Fruit fly (Drosophila melanogaster) whole organism, embryonic: ENCODE data around the gene Oseg1.

Source experiments
- CG10274 ChIP-seq: fragments of 200-800 bp; sonication (Bioruptor generic); optimal IDR thresholded peaks from 3 replicates; lab custom pipeline; 2017; ENCODE audit warnings: missing biosample characterization, mild to moderate bottlenecking, missing genetic modification characterization
- CG11247 ChIP-seq: fragments of 200-800 bp; sonication (Bioruptor generic); IDR thresholded peaks from 2 replicates; pipeline ENCODE4 v1.3.6; 2022; ENCODE audit warnings: missing biosample characterization, missing genetic modification characterization
- CG11695 ChIP-seq: fragments of 200-800 bp; sonication (Bioruptor generic); IDR thresholded peaks from 3 replicates; pipeline ENCODE4 v1.3.6; 2022; ENCODE audit warnings: missing biosample characterization, missing genetic modification characterization
- CG11723 ChIP-seq: fragments of 200-800 bp; sonication (Bioruptor generic); optimal IDR thresholded peaks from 2 replicates; lab custom pipeline; 2017; ENCODE audit warnings: missing biosample characterization, mild to moderate bottlenecking, missing genetic modification characterization
- CG15269 ChIP-seq: fragments of 200-800 bp; sonication (Bioruptor generic); optimal IDR thresholded peaks from 2 replicates; lab custom pipeline; 2018; ENCODE audit warnings: missing biosample characterization, mild to moderate bottlenecking, missing genetic modification characterization, moderate library complexity
- CG1647 ChIP-seq: fragments of 200-800 bp; sonication (Bioruptor generic); optimal IDR thresholded peaks from 3 replicates; lab custom pipeline; 2016; ENCODE audit warnings: missing biosample characterization, missing genetic modification characterization
- CG17328 ChIP-seq: fragments of 200-800 bp; sonication (Bioruptor generic); IDR thresholded peaks from 2 replicates; pipeline ENCODE4 v1.3.6; 2022; ENCODE audit warnings: missing biosample characterization, missing genetic modification characterization
- CG17612 ChIP-seq: fragments of 200-800 bp; sonication (Bioruptor generic); IDR thresholded peaks from 2 replicates; pipeline ENCODE4 v1.3.6; 2022; ENCODE audit warnings: missing biosample characterization, missing genetic modification characterization
- CG1792 ChIP-seq: fragments of 200-800 bp; sonication (Bioruptor generic); optimal IDR thresholded peaks from 2 replicates; lab custom pipeline; 2016; ENCODE audit warnings: missing biosample characterization, missing genetic modification characterization
- CG18764 ChIP-seq: fragments of 200-800 bp; sonication (Bioruptor generic); optimal IDR thresholded peaks from 3 replicates; lab custom pipeline; 2016; ENCODE audit warnings: missing biosample characterization, missing genetic modification characterization
- CG2202 ChIP-seq: fragments of 200-800 bp; sonication (Bioruptor generic); optimal IDR thresholded peaks from 2 replicates; lab custom pipeline; 2018; ENCODE audit warnings: missing biosample characterization, mild to moderate bottlenecking, missing genetic modification characterization
- CG2712 ChIP-seq: fragments of 200-800 bp; optimal IDR thresholded peaks from 3 replicates; lab custom pipeline; 2019; ENCODE audit warnings: missing biosample characterization, mild to moderate bottlenecking, missing genetic modification characterization, moderate library complexity
- CG31224 ChIP-seq: fragments of 200-800 bp; sonication (Bioruptor generic); IDR thresholded peaks from 2 replicates; pipeline ENCODE4 v1.3.6; 2022; ENCODE audit warnings: missing biosample characterization, missing genetic modification characterization
- CG3281 ChIP-seq: fragments of 200-800 bp; sonication (Bioruptor generic); optimal IDR thresholded peaks from 3 replicates; lab custom pipeline; 2017; ENCODE audit warnings: missing biosample characterization, mild to moderate bottlenecking, missing genetic modification characterization
- CG34224 ChIP-seq: fragments of 200-800 bp; sonication (Bioruptor generic); IDR thresholded peaks from 3 replicates; pipeline ENCODE4 v1.3.6; 2022; ENCODE audit warnings: missing biosample characterization, missing genetic modification characterization; ENCODE audit not compliant: partially characterized antibody
- CG3726 ChIP-seq: fragments of 200-800 bp; sonication (Bioruptor generic); IDR thresholded peaks from 3 replicates; pipeline ENCODE4, ENCODE4 v1.3.6; 2022; ENCODE audit warnings: missing biosample characterization, missing genetic modification characterization
- CG3995 ChIP-seq: fragments of 200-800 bp; sonication (Bioruptor generic); optimal IDR thresholded peaks from 3 replicates; lab custom pipeline; 2016; ENCODE audit warnings: missing biosample characterization, missing genetic modification characterization
- CG43689 ChIP-seq: fragments of 200-800 bp; sonication (Bioruptor generic); IDR thresholded peaks from 2 replicates; pipeline ENCODE4 v1.3.6; 2022; ENCODE audit warnings: missing biosample characterization, missing genetic modification characterization
- CG4404 ChIP-seq: fragments of 200-800 bp; sonication (Bioruptor generic); IDR thresholded peaks from 2 replicates; pipeline ENCODE4 v1.3.6; 2022; ENCODE audit warnings: missing biosample characterization, missing genetic modification characterization
- CG4730 ChIP-seq: fragments of 200-800 bp; sonication (Bioruptor generic); IDR thresholded peaks from 2 replicates; pipeline ENCODE4 v1.3.6; 2022; ENCODE audit warnings: missing biosample characterization, missing genetic modification characterization
- CG4820 ChIP-seq: fragments of 200-800 bp; sonication (Bioruptor generic); optimal IDR thresholded peaks from 3 replicates; lab custom pipeline; 2016; ENCODE audit warnings: missing biosample characterization, missing genetic modification characterization
- CG6813 ChIP-seq: fragments of 200-800 bp; sonication (Bioruptor generic); optimal IDR thresholded peaks from 2 replicates; lab custom pipeline; 2017; ENCODE audit warnings: missing biosample characterization, missing genetic modification characterization, mild to moderate bottlenecking, moderate library complexity, missing genetic modification reagents
- CG6854 ChIP-seq: fragments of 200-800 bp; sonication (Bioruptor generic); optimal IDR thresholded peaks from 3 replicates; lab custom pipeline; 2017; ENCODE audit warnings: missing biosample characterization, mild to moderate bottlenecking, missing genetic modification characterization
- CG8478 ChIP-seq: fragments of >200 bp; optimal IDR thresholded peaks from 2 replicates; lab custom pipeline; 2018
- CG8944 ChIP-seq: fragments of 200-800 bp; sonication (Bioruptor generic); optimal IDR thresholded peaks from 3 replicates; lab custom pipeline; 2016; ENCODE audit warnings: missing biosample characterization, missing genetic modification characterization
- CG9876 ChIP-seq: fragments of 200-800 bp; sonication (Bioruptor generic); optimal IDR thresholded peaks from 2 replicates; lab custom pipeline; 2016; ENCODE audit warnings: missing biosample characterization, missing genetic modification characterization
- Dad ChIP-seq: fragments of 200-800 bp; sonication (Bioruptor generic); optimal IDR thresholded peaks from 3 replicates; lab custom pipeline; 2016; ENCODE audit warnings: missing biosample characterization, missing genetic modification characterization
- ERR ChIP-seq: fragments of 200-800 bp; sonication (Bioruptor generic); optimal IDR thresholded peaks from 2 replicates; lab custom pipeline; 2016; ENCODE audit warnings: missing biosample characterization, missing genetic modification characterization
- Ets65A ChIP-seq: fragments of 200-800 bp; sonication (Bioruptor generic); peaks from one replicate; lab custom pipeline; 2016; ENCODE audit warnings: missing biosample characterization, missing genetic modification characterization
- Gug ChIP-seq: fragments of 200-800 bp; sonication (Bioruptor generic); IDR thresholded peaks from 4 replicates; pipeline ENCODE4 v1.3.6; 2022; ENCODE audit warnings: missing biosample characterization, missing genetic modification characterization
- HHEX ChIP-seq: fragments of 200-800 bp; sonication (Bioruptor generic); optimal IDR thresholded peaks from 3 replicates; lab custom pipeline; 2017; ENCODE audit warnings: missing biosample characterization, mild to moderate bottlenecking, missing genetic modification characterization, missing genetic modification reagents
- HmgZ ChIP-seq: fragments of 200-800 bp; sonication (Bioruptor generic); optimal IDR thresholded peaks from 2 replicates; lab custom pipeline; 2018; ENCODE audit warnings: missing biosample characterization, mild to moderate bottlenecking, missing genetic modification characterization
- Hsf ChIP-seq: fragments of 200-800 bp; sonication (Bioruptor generic); optimal IDR thresholded peaks from 3 replicates; lab custom pipeline; 2016; ENCODE audit warnings: missing biosample characterization, missing genetic modification characterization
- Nf-YC ChIP-seq: fragments of 200-800 bp; optimal IDR thresholded peaks from 3 replicates; lab custom pipeline; 2019; ENCODE audit warnings: missing biosample characterization, mild to moderate bottlenecking, missing genetic modification characterization, moderate library complexity
- Oli ChIP-seq: fragments of 200-800 bp; sonication (Bioruptor generic); optimal IDR thresholded peaks from 2 replicates; lab custom pipeline; 2018; ENCODE audit warnings: missing biosample characterization, mild to moderate bottlenecking, missing genetic modification characterization, moderate library complexity
- Poxn ChIP-seq: fragments of 200-800 bp; sonication (Bioruptor generic); IDR thresholded peaks from 2 replicates; pipeline ENCODE4 v1.3.6; 2022; ENCODE audit warnings: missing biosample characterization, missing genetic modification characterization
- Sox102F ChIP-seq: fragments of 200-800 bp; sonication (Bioruptor generic); optimal IDR thresholded peaks from 2 replicates; lab custom pipeline; 2018; ENCODE audit warnings: missing biosample characterization, mild to moderate bottlenecking, missing genetic modification characterization, moderate library complexity
- ara ChIP-seq: fragments of 200-800 bp; sonication (Bioruptor generic); IDR thresholded peaks from 2 replicates; pipeline ENCODE4 v1.3.6; 2022; ENCODE audit warnings: missing biosample characterization, missing genetic modification characterization
- az2 ChIP-seq: fragments of 200-800 bp; sonication (Bioruptor generic); optimal IDR thresholded peaks from 3 replicates; lab custom pipeline; 2016; ENCODE audit warnings: missing biosample characterization, missing genetic modification characterization
- bsh ChIP-seq, 2 experiments: fragments of 200-800 bp; sonication (Bioruptor generic); optimal IDR thresholded peaks; 2 replicates each; lab custom pipeline; 2017 to 2018; ENCODE audit warnings: mild to moderate bottlenecking in 2 of 2, missing biosample characterization in 2 of 2, missing genetic modification characterization in 2 of 2, moderate library complexity in 1 of 2
- crol ChIP-seq: fragments of 200-800 bp; sonication (Bioruptor generic); IDR thresholded peaks from 2 replicates; pipeline ENCODE4 v1.3.6; 2022; ENCODE audit warnings: missing biosample characterization, missing genetic modification characterization
- gcm ChIP-seq: fragments of 200-800 bp; sonication (Bioruptor generic); optimal IDR thresholded peaks from 2 replicates; lab custom pipeline; 2019; ENCODE audit warnings: missing biosample characterization, mild to moderate bottlenecking, missing genetic modification characterization, moderate library complexity
- grn ChIP-seq: fragments of 200-800 bp; sonication (Bioruptor generic); optimal IDR thresholded peaks from 3 replicates; lab custom pipeline; 2017; ENCODE audit warnings: missing biosample characterization, missing genetic modification characterization
- hth ChIP-seq: fragments of >200 bp; optimal IDR thresholded peaks from 2 replicates; lab custom pipeline; 2017; ENCODE audit warnings: inconsistent platforms
- jing ChIP-seq: fragments of 200-800 bp; sonication (Bioruptor generic); optimal IDR thresholded peaks from 2 replicates; lab custom pipeline; 2018; ENCODE audit warnings: missing biosample characterization, mild to moderate bottlenecking, missing genetic modification characterization
- jumu ChIP-seq: fragments of 200-800 bp; sonication (Bioruptor generic); optimal IDR thresholded peaks from 3 replicates; lab custom pipeline; 2016; ENCODE audit warnings: missing biosample characterization, missing genetic modification characterization
- lbe ChIP-seq: fragments of 200-800 bp; sonication (Bioruptor generic); optimal IDR thresholded peaks from 2 replicates; lab custom pipeline; 2016; ENCODE audit warnings: missing biosample characterization, mild to moderate bottlenecking, missing genetic modification characterization
- maf-S ChIP-seq: fragments of 200-800 bp; sonication (Bioruptor generic); optimal IDR thresholded peaks from 2 replicates; lab custom pipeline; 2016; ENCODE audit warnings: missing biosample characterization, missing genetic modification characterization
- sc ChIP-seq, 3 experiments: fragments of >200 bp in 2 of 3; fragments of 200-800 bp in 1 of 3; sonication (Bioruptor generic) in 1 of 3; optimal IDR thresholded peaks; 2 replicates in 2 of 3; 3 replicates in 1 of 3; lab custom pipeline; 2017; ENCODE audit warnings: mild to moderate bottlenecking in 1 of 3, missing biosample characterization in 1 of 3, missing genetic modification characterization in 1 of 3, missing genetic modification reagents in 1 of 3
- scrt ChIP-seq: fragments of 200-800 bp; sonication (Bioruptor generic); optimal IDR thresholded peaks from 2 replicates; lab custom pipeline; 2018; ENCODE audit warnings: missing biosample characterization, mild to moderate bottlenecking, missing genetic modification characterization, moderate library complexity
- ssp ChIP-seq: fragments of 200-800 bp; sonication (Bioruptor generic); IDR thresholded peaks from 2 replicates; pipeline ENCODE4 v1.3.6; 2022; ENCODE audit warnings: missing biosample characterization, missing genetic modification characterization
- sug ChIP-seq: fragments of 200-800 bp; optimal IDR thresholded peaks from 2 replicates; lab custom pipeline; 2019; ENCODE audit warnings: missing biosample characterization, mild to moderate bottlenecking, missing genetic modification characterization, moderate library complexity
- tgo ChIP-seq: fragments of 200-800 bp; sonication (Bioruptor generic); IDR thresholded peaks from 3 replicates; pipeline ENCODE4 v1.3.6; 2022; ENCODE audit warnings: missing biosample characterization, missing genetic modification characterization

Oseg1 gene

DNA sequence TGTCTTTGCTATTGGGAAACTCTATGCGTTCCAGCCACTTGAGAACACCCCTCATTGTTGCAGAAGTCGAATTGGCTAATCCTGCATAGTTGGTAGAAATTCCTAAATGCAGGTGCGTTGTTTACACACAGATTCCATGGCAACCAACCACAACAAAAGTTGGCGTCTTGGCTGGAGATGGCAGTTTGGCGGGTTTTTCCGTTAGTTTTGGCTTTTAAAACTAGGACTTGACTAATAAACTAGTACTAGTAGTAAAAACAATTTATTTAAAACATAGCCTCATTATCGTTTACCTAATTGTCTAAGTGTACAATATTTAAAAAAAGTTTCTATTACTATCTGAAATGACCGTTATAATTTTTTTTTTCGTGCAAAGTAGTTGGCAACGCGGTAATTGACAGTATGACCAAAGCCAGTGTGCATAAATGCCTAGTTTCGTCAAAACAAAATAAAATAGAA is 1.2 kb downstream of the Oseg1 start, which contains the start of gene Exo70 (continued):
- TF ChIP-seq CG4820 (GFP tag; lab: Kevin White, UChicago): no peak
- no peak for TF ChIP-seq CG43689 (GFP tag; lab: Robert Waterston, UW)
- no peak for TF ChIP-seq ERR
- peak; percentile 28 for TF ChIP-seq Hsf (GFP tag; lab: Kevin White, UChicago)
- no peak for TF ChIP-seq ara (GFP tag; lab: Robert Waterston, UW)
- TF ChIP-seq az2 (GFP tag; lab: Kevin White, UChicago): no peak
- peak; percentile 13 for TF ChIP-seq CG2712 (tag; lab: Kevin White, UChicago)
- no peak for TF ChIP-seq CG3726
- no peak for TF ChIP-seq CG6854 (GFP tag; lab: Kevin White, UChicago)
- no peak for TF ChIP-seq crol (GFP tag; lab: Robert Waterston, UW)
- no peak for TF ChIP-seq HHEX (GFP tag; lab: Kevin White, UChicago)
- no peak for TF ChIP-seq sc (optimal IDR thresholded peaks at IDR 0.05; lab: Kevin White, UChicago)
- no peak for TF ChIP-seq sc (GFP tag; optimal IDR thresholded peaks at IDR 0.05; lab: Kevin White, UChicago)
- no peak for TF ChIP-seq jing (GFP tag; lab: Kevin White, UChicago)
- no peak for TF ChIP-seq CG3995 (GFP tag; lab: Kevin White, UChicago)
- no peak for TF ChIP-seq CG1647 (GFP tag; lab: Kevin White, UChicago)
- TF ChIP-seq CG10274 (GFP tag; lab: Kevin White, UChicago): no peak
- no peak for TF ChIP-seq CG17328
- TF ChIP-seq grn (GFP tag; lab: Kevin White, UChicago): no peak
- no peak for TF ChIP-seq hth (lab: Kevin White, UChicago)
- no peak for TF ChIP-seq CG4404 (GFP tag; lab: Robert Waterston, UW)
- no peak for TF ChIP-seq Sox102F
- no peak for TF ChIP-seq CG4730 (GFP tag; lab: Robert Waterston, UW)
- TF ChIP-seq scrt (GFP tag; lab: Kevin White, UChicago): peak; percentile 67
- TF ChIP-seq sug (tag; lab: Kevin White, UChicago): no peak
- TF ChIP-seq ssp (GFP tag; lab: Robert Waterston, UW): no peak
- TF ChIP-seq CG9876 (GFP tag; lab: Kevin White, UChicago): no peak
- no peak for TF ChIP-seq CG11723 (GFP tag; lab: Kevin White, UChicago)
- TF ChIP-seq CG1792: no peak
- TF ChIP-seq CG8478: no peak
- no peak for TF ChIP-seq Ets65A (GFP tag; lab: Kevin White, UChicago)
- TF ChIP-seq Gug: no peak
- no peak for TF ChIP-seq HmgZ (tag; lab: Kevin White, UChicago)
- TF ChIP-seq Nf-YC (tag; lab: Kevin White, UChicago): no peak
- no peak for TF ChIP-seq gcm (GFP tag; lab: Kevin White, UChicago)
- TF ChIP-seq CG8944: no peak
- TF ChIP-seq jumu (GFP tag; lab: Kevin White, UChicago): no peak
- TF ChIP-seq CG18764 (GFP tag; lab: Kevin White, UChicago): no peak
- no peak for TF ChIP-seq CG11695 (GFP tag; lab: Robert Waterston, UW)
- no peak for TF ChIP-seq maf-S (GFP tag; lab: Kevin White, UChicago)
- TF ChIP-seq CG2202 (tag; lab: Kevin White, UChicago): no peak
- no peak for TF ChIP-seq CG15269 (tag; lab: Kevin White, UChicago)
- TF ChIP-seq CG17612 (GFP tag; lab: Robert Waterston, UW): no peak
- no peak for TF ChIP-seq CG34224 (GFP tag; lab: Robert Waterston, UW)
- no peak for TF ChIP-seq Poxn (GFP tag; lab: Robert Waterston, UW)
- no peak for TF ChIP-seq Oli (tag; lab: Kevin White, UChicago)
- TF ChIP-seq lbe: no peak
- no peak for TF ChIP-seq CG31224 (GFP tag; lab: Robert Waterston, UW)
- no peak for TF ChIP-seq CG3281
- TF ChIP-seq bsh (GFP tag; optimal IDR thresholded peaks at IDR 0.05; lab: Kevin White, UChicago): no peak
- TF ChIP-seq tgo (GFP tag; lab: Robert Waterston, UW): no peak
- no peak for TF ChIP-seq Dad
- TF ChIP-seq CG6813: no peak
- no peak for TF ChIP-seq CG11247 (GFP tag; lab: Robert Waterston, UW)
